Worm (Caenorhabditis elegans) whole organism, L2 larva: ENCODE results near the gene cct-1.

ENCODE experiments used
- F13H6.1 ChIP-seq: sonication (generic microtip); optimal IDR thresholded peaks from 2 replicates; lab custom pipeline; 2016; ENCODE audit warnings: missing genetic modification characterization, missing compliant biosample characterization
- aly-2 ChIP-seq: fragments of 150-350 bp; optimal IDR thresholded peaks from 2 replicates; lab custom pipeline; 2014; ENCODE audit warnings: missing biosample characterization, missing genetic modification characterization
- ama-1 ChIP-seq: fragments of 150-350 bp; optimal IDR thresholded peaks from 2 replicates; lab custom pipeline; 2018; ENCODE audit warnings: inconsistent platforms
- blmp-1 ChIP-seq: sonication (generic microtip); optimal IDR thresholded peaks from 2 replicates; lab custom pipeline; 2017; ENCODE audit warnings: missing genetic modification characterization, mild to moderate bottlenecking, missing compliant biosample characterization, antibody characterized with exemption, moderate library complexity; ENCODE audit not compliant: insufficient read depth
- dmd-4 ChIP-seq: sonication (generic microtip); optimal IDR thresholded peaks from 2 replicates; lab custom pipeline; 2017; ENCODE audit warnings: missing biosample characterization, missing genetic modification characterization
- elt-1 ChIP-seq: fragments of 150-350 bp; optimal IDR thresholded peaks from 2 replicates; lab custom pipeline; 2014; ENCODE audit warnings: missing biosample characterization, missing genetic modification characterization
- gmeb-1 ChIP-seq: fragments of 150-350 bp; optimal IDR thresholded peaks from 2 replicates; lab custom pipeline; 2014; ENCODE audit warnings: missing biosample characterization, missing genetic modification characterization
- lin-39 ChIP-seq: fragments of 150-350 bp; optimal IDR thresholded peaks from 2 replicates; lab custom pipeline; 2014; ENCODE audit warnings: missing biosample characterization, missing genetic modification reagents, missing genetic modification characterization
- lsy-2 ChIP-seq, 2 experiments: fragments of 150-350 bp in 1 of 2; sonication (generic microtip) in 1 of 2; optimal IDR thresholded peaks; 2 replicates each; lab custom pipeline; 2014 to 2017; ENCODE audit warnings: missing biosample characterization in 2 of 2, missing genetic modification characterization in 2 of 2
- nhr-77 ChIP-seq: fragments of 150-350 bp; optimal IDR thresholded peaks from 2 replicates; lab custom pipeline; 2014; ENCODE audit warnings: missing biosample characterization, missing genetic modification characterization
- snpc-4 ChIP-seq: fragments of 150-350 bp; optimal IDR thresholded peaks from 2 replicates; lab custom pipeline; 2014; ENCODE audit warnings: missing biosample characterization, missing genetic modification characterization
- unc-39 ChIP-seq: fragments of 150-350 bp; optimal IDR thresholded peaks from 2 replicates; lab custom pipeline; 2014; ENCODE audit warnings: missing biosample characterization, missing genetic modification characterization
- unc-62 ChIP-seq: fragments of 150-350 bp; optimal IDR thresholded peaks from 2 replicates; lab custom pipeline; 2014; ENCODE audit warnings: missing biosample characterization, missing genetic modification reagents, missing genetic modification characterization
- zag-1 ChIP-seq: fragments of 150-350 bp; optimal IDR thresholded peaks from 2 replicates; lab custom pipeline; 2014; ENCODE audit warnings: missing biosample characterization, missing genetic modification characterization

DNA sequence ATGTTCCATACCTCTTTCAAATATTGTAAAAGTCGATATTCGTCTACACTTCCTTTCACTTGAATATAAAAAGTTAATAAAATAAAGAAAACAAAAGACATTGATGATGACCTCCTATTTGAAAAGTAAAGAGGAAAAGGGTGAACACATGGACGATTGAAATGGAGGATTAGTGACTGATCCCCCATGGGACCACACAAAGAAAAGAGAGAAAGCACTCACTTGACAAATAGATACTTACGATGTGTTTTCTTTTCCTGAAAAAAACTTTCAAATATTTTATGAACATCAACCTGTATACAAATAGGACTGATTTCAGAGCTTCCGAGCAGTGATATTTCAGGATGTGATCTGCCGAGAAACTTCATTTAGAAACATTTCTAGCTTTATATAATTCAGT lies 8.1 kb upstream of the cct-1 start, which contains the start of gene acr-14:
- TF ChIP-seq lin-39: no peak
- TF ChIP-seq gmeb-1: no peak
- no peak for TF ChIP-seq zag-1 (tag; lab: Kevin White, UChicago)
- TF ChIP-seq ama-1 (lab: Kevin White, UChicago): no peak
- TF ChIP-seq snpc-4 (tag; lab: Kevin White, UChicago): no peak
- no peak for TF ChIP-seq unc-39 (tag; lab: Kevin White, UChicago)
- no peak for TF ChIP-seq blmp-1 (tag; lab: Kevin White, UChicago)
- TF ChIP-seq aly-2 (tag; lab: Kevin White, UChicago): no peak
- TF ChIP-seq nhr-77 (tag; lab: Kevin White, UChicago): no peak
- TF ChIP-seq lsy-2 (tag; optimal IDR thresholded peaks at IDR 0.05; lab: Kevin White, UChicago): no peak
- TF ChIP-seq dmd-4 (tag; lab: Kevin White, UChicago): no peak
- no peak for TF ChIP-seq elt-1 (tag; lab: Kevin White, UChicago)
- TF ChIP-seq unc-62 (GFP tag; lab: Kevin White, UChicago): no peak
- TF ChIP-seq F13H6.1 (tag; lab: Kevin White, UChicago): no peak
